Comparison of ENCODE assay signal across 6 worm cellular contexts in genomic region chrV:185694-186217, ce11.
A peak's percentile ranks its signal among the peaks of the same experiment; 100 is the strongest.
TF ChIP-seq lines count a peak whose summit lies in the region.

Gene arid-1 (plus strand): TSS chrV:186167.

TF ChIP-seq in whole organism, L1 larva, 84 proteins besides CTCF, POLR2A, EP300 and RAD21 (continued from another document and continues in another):
- TF ChIP-seq dpl-1 (GFP tag; optimal IDR thresholded peaks at IDR 0.05; lab: Kevin White, UChicago) = peak; percentile 56 to 77 (median 70)
- TF ChIP-seq elt-2 (tag; optimal IDR thresholded peaks at IDR 0.05; lab: Kevin White, UChicago) = no peak
- TF ChIP-seq nhr-71 (tag; optimal IDR thresholded peaks at IDR 0.05; lab: Kevin White, UChicago) = peak; percentile 64
- no peak for TF ChIP-seq unc-30 (tag; optimal IDR thresholded peaks at IDR 0.05; lab: Kevin White, UChicago)
- TF ChIP-seq egl-13 (tag; optimal IDR thresholded peaks at IDR 0.05; lab: Kevin White, UChicago) = no peak
- TF ChIP-seq mef-2 (tag; optimal IDR thresholded peaks at IDR 0.05; lab: Kevin White, UChicago) = no peak
- TF ChIP-seq elt-3 (tag; optimal IDR thresholded peaks at IDR 0.05; lab: Kevin White, UChicago) = peak in 1 of 6 experiments; percentile 32
- no peak for TF ChIP-seq ama-1 (optimal IDR thresholded peaks at IDR 0.05; lab: Kevin White, UChicago)
- peak; percentile 49 for TF ChIP-seq nhr-47 (tag; optimal IDR thresholded peaks at IDR 0.05; lab: Kevin White, UChicago)
- peak; percentile 27 for TF ChIP-seq mep-1 (tag; optimal IDR thresholded peaks at IDR 0.05; lab: Kevin White, UChicago)
- TF ChIP-seq irx-1 (tag; optimal IDR thresholded peaks at IDR 0.05; lab: Kevin White, UChicago) = peak; percentile 7
- TF ChIP-seq lin-39 (tag; optimal IDR thresholded peaks at IDR 0.05; lab: Kevin White, UChicago) = no peak
- TF ChIP-seq sptf-1 (tag; optimal IDR thresholded peaks at IDR 0.05; lab: Kevin White, UChicago) = no peak
- no peak for TF ChIP-seq unc-98 (GFP tag; IDR thresholded peaks at IDR 0.05; lab: Robert Waterston, UW)
- no peak for TF ChIP-seq blmp-1 (tag; optimal IDR thresholded peaks at IDR 0.05; lab: Kevin White, UChicago)
- peak; percentile 48 for TF ChIP-seq swsn-7 (tag; optimal IDR thresholded peaks at IDR 0.05; lab: Kevin White, UChicago)
- TF ChIP-seq hpl-2 (GFP tag; optimal IDR thresholded peaks at IDR 0.05; lab: Kevin White, UChicago) = no peak
- no peak for TF ChIP-seq nhr-84 (tag; optimal IDR thresholded peaks at IDR 0.05; lab: Kevin White, UChicago)
- no peak for TF ChIP-seq efl-3 (GFP tag; optimal IDR thresholded peaks at IDR 0.05; lab: Kevin White, UChicago)
- no peak for TF ChIP-seq ceh-88 (GFP tag; IDR thresholded peaks at IDR 0.05; lab: Robert Waterston, UW)
- no peak for TF ChIP-seq unc-62 (GFP tag; optimal IDR thresholded peaks at IDR 0.05; lab: Kevin White, UChicago)
- TF ChIP-seq sup-37 (GFP tag; optimal IDR thresholded peaks at IDR 0.05; lab: Kevin White, UChicago) = no peak
- TF ChIP-seq ceh-90 (tag; optimal IDR thresholded peaks at IDR 0.05; lab: Kevin White, UChicago) = no peak

TF ChIP-seq in whole organism, L2 larva, 48 proteins besides CTCF, POLR2A, EP300 and RAD21 (continued from another document and continues in another):
- no peak for TF ChIP-seq nhr-237 (tag; optimal IDR thresholded peaks at IDR 0.05; lab: Kevin White, UChicago)
- TF ChIP-seq snpc-4 (tag; optimal IDR thresholded peaks at IDR 0.05; lab: Kevin White, UChicago) = no peak
- TF ChIP-seq elt-3 (tag; optimal IDR thresholded peaks at IDR 0.05; lab: Kevin White, UChicago) = no peak
- peak in 1 of 2 experiments; percentile 11 for TF ChIP-seq mdl-1 (tag; optimal IDR thresholded peaks at IDR 0.05; lab: Kevin White, UChicago)
- no peak for TF ChIP-seq crh-2 (tag; optimal IDR thresholded peaks at IDR 0.05; lab: Kevin White, UChicago)
- TF ChIP-seq lin-11 (tag; optimal IDR thresholded peaks at IDR 0.05; lab: Kevin White, UChicago) = no peak
- TF ChIP-seq ztf-11 (tag; optimal IDR thresholded peaks at IDR 0.05; lab: Kevin White, UChicago) = no peak
- no peak for TF ChIP-seq unc-39 (tag; optimal IDR thresholded peaks at IDR 0.05; lab: Kevin White, UChicago)
- no peak for TF ChIP-seq ceh-16 (tag; optimal IDR thresholded peaks at IDR 0.05; lab: Kevin White, UChicago)
- TF ChIP-seq unc-62 (GFP tag; optimal IDR thresholded peaks at IDR 0.05; lab: Kevin White, UChicago) = no peak
- no peak for TF ChIP-seq sma-9 (GFP tag; optimal IDR thresholded peaks at IDR 0.05; lab: Kevin White, UChicago)
- no peak for TF ChIP-seq sma-9 (tag; optimal IDR thresholded peaks at IDR 0.05; lab: Kevin White, UChicago)
- TF ChIP-seq nhr-129 (tag; optimal IDR thresholded peaks at IDR 0.05; lab: Kevin White, UChicago) = peak; percentile 30
- TF ChIP-seq ama-1 (optimal IDR thresholded peaks at IDR 0.05; lab: Kevin White, UChicago) = no peak
- TF ChIP-seq skn-1 (tag; optimal IDR thresholded peaks at IDR 0.05; lab: Kevin White, UChicago) = no peak
- no peak for TF ChIP-seq fos-1 (tag; optimal IDR thresholded peaks at IDR 0.05; lab: Kevin White, UChicago)
- peak in 1 of 2 experiments; percentile 44 for TF ChIP-seq lsy-2 (tag; optimal IDR thresholded peaks at IDR 0.05; lab: Kevin White, UChicago)
- peak; percentile 64 for TF ChIP-seq unc-55 (GFP tag; optimal IDR thresholded peaks at IDR 0.05; lab: Kevin White, UChicago)
- TF ChIP-seq elt-1 (tag; optimal IDR thresholded peaks at IDR 0.05; lab: Kevin White, UChicago) = no peak
- TF ChIP-seq aly-2 (tag; optimal IDR thresholded peaks at IDR 0.05; lab: Kevin White, UChicago) = no peak
- TF ChIP-seq nhr-77 (tag; optimal IDR thresholded peaks at IDR 0.05; lab: Kevin White, UChicago) = no peak
- no peak for TF ChIP-seq nhr-10 (tag; optimal IDR thresholded peaks at IDR 0.05; lab: Kevin White, UChicago)
- TF ChIP-seq C34F6.9 (tag; optimal IDR thresholded peaks at IDR 0.05; lab: Kevin White, UChicago) = peak; percentile 75
- TF ChIP-seq nhr-23 (tag; optimal IDR thresholded peaks at IDR 0.05; lab: Kevin White, UChicago) = no peak

TF ChIP-seq in whole organism, L3 larva, 47 proteins besides CTCF, POLR2A, EP300 and RAD21 (continued from another document):
- no peak for TF ChIP-seq ceh-9 (tag; optimal IDR thresholded peaks at IDR 0.05; lab: Kevin White, UChicago)
- TF ChIP-seq snpc-4 (tag; optimal IDR thresholded peaks at IDR 0.05; lab: Kevin White, UChicago) = peak; percentile 7
- TF ChIP-seq pha-4 (tag; optimal IDR thresholded peaks at IDR 0.05; lab: Kevin White, UChicago) = peak; percentile 53
- no peak for TF ChIP-seq ztf-4 (tag; optimal IDR thresholded peaks at IDR 0.05; lab: Kevin White, UChicago)

TF ChIP-seq in whole organism, L4 larva, 104 proteins besides CTCF, POLR2A, EP300 and RAD21 (continued from another document):
- peak in 1 of 2 experiments; percentile 27 for TF ChIP-seq mdl-1 (tag; optimal IDR thresholded peaks at IDR 0.05; lab: Kevin White, UChicago)
- peak; percentile 26 for TF ChIP-seq hlh-11 (tag; optimal IDR thresholded peaks at IDR 0.05; lab: Kevin White, UChicago)
- no peak for TF ChIP-seq egl-43 (GFP tag; IDR thresholded peaks at IDR 0.05; lab: Robert Waterston, UW)
- TF ChIP-seq hlh-30 (tag; optimal IDR thresholded peaks at IDR 0.05; lab: Kevin White, UChicago; ENCODE audit: insufficient read depth) = peak; percentile 71
- no peak for TF ChIP-seq ceh-62 (tag; optimal IDR thresholded peaks at IDR 0.05; lab: Kevin White, UChicago)
- TF ChIP-seq lin-29 (GFP tag; IDR thresholded peaks at IDR 0.05; lab: Robert Waterston, UW) = no peak
- no peak for TF ChIP-seq ZK546.5 (tag; optimal IDR thresholded peaks at IDR 0.05; lab: Kevin White, UChicago)
- no peak for TF ChIP-seq zfp-2 (tag; optimal IDR thresholded peaks at IDR 0.05; lab: Kevin White, UChicago)
- TF ChIP-seq rbr-2 (tag; optimal IDR thresholded peaks at IDR 0.05; lab: Kevin White, UChicago) = peak; percentile 17
- peak; percentile 12; the same call in 1 of the 2 replicates for TF ChIP-seq dmd-6 (GFP tag; IDR thresholded peaks at IDR 0.05; lab: Robert Waterston, UW)
- peak in 1 of 2 experiments; percentile 53 for TF ChIP-seq lsy-2 (tag; optimal IDR thresholded peaks at IDR 0.05; lab: Kevin White, UChicago)
- peak; percentile 78 for TF ChIP-seq hmg-1.1 (GFP tag; IDR thresholded peaks at IDR 0.05; lab: Robert Waterston, UW)
- TF ChIP-seq dve-1 (tag; optimal IDR thresholded peaks at IDR 0.05; lab: Kevin White, UChicago; ENCODE audit: insufficient read depth) = peak; percentile 39
- no peak for TF ChIP-seq lin-1 (GFP tag; IDR thresholded peaks at IDR 0.05; lab: Robert Waterston, UW)
- TF ChIP-seq madf-5 (GFP tag; IDR thresholded peaks at IDR 0.05; lab: Robert Waterston, UW) = no peak
- TF ChIP-seq lin-38 (GFP tag; IDR thresholded peaks at IDR 0.05; lab: Robert Waterston, UW) = peak; percentile 55
- no peak for TF ChIP-seq F10B5.3 (tag; optimal IDR thresholded peaks at IDR 0.05; lab: Kevin White, UChicago)
- TF ChIP-seq mep-1 (tag; optimal IDR thresholded peaks at IDR 0.05; lab: Kevin White, UChicago) = peak; percentile 44
- TF ChIP-seq vab-7 (GFP tag; IDR thresholded peaks at IDR 0.05; lab: Robert Waterston, UW) = no peak
- no peak for TF ChIP-seq D1046.2 (GFP tag; IDR thresholded peaks at IDR 0.05; lab: Robert Waterston, UW)
- no peak for TF ChIP-seq tra-1 (GFP tag; IDR thresholded peaks at IDR 0.05; lab: Robert Waterston, UW)
- no peak for TF ChIP-seq ZK337.2 (GFP tag; IDR thresholded peaks at IDR 0.05; lab: Robert Waterston, UW)
- no peak for TF ChIP-seq T20F7.1 (GFP tag; optimal IDR thresholded peaks at IDR 0.05; lab: Kevin White, UChicago)
- TF ChIP-seq dpl-1 (GFP tag; optimal IDR thresholded peaks at IDR 0.05; lab: Kevin White, UChicago) = peak; percentile 65
- no peak for TF ChIP-seq nhr-77 (tag; optimal IDR thresholded peaks at IDR 0.05; lab: Kevin White, UChicago)

TF ChIP-seq in whole organism, late embryonic, 69 proteins besides CTCF, POLR2A, EP300 and RAD21 (continued from another document):
- TF ChIP-seq hlh-15 (tag; optimal IDR thresholded peaks at IDR 0.05; lab: Kevin White, UChicago) = no peak

TF ChIP-seq in whole organism, young adult, 124 proteins besides CTCF, POLR2A, EP300 and RAD21 (continued from another document and continues in another):
- TF ChIP-seq dox-1 (GFP tag; IDR thresholded peaks at IDR 0.05; lab: Robert Waterston, UW) (no peak; the same call in 1 of the 2 replicates), nhr-179 (tag; optimal IDR thresholded peaks at IDR 0.05; lab: Kevin White, UChicago) (no peak), ztf-3 (GFP tag; optimal IDR thresholded peaks at IDR 0.05; lab: Kevin White, UChicago) (no peak), lin-54 (GFP tag; optimal IDR thresholded peaks at IDR 0.05; lab: Kevin White, UChicago) (peak; percentile 71), Y79H2A.3 (GFP tag; conservative IDR thresholded peaks at IDR 0.05; lab: Robert Waterston, UW) (0 out of 2 replicates have a peak, but pooled peaks have one; percentile 38), snpc-1.3 (tag; optimal IDR thresholded peaks at IDR 0.05; lab: Kevin White, UChicago; ENCODE audit: insufficient read depth) (peak; percentile 23), bed-2 (GFP tag; IDR thresholded peaks at IDR 0.05; lab: Robert Waterston, UW) (no peak), T07F8.4 (tag; optimal IDR thresholded peaks at IDR 0.05; lab: Kevin White, UChicago) (no peak), nfyb-1 (GFP tag; IDR thresholded peaks at IDR 0.05; lab: Robert Waterston, UW) (0 out of 2 replicates have a peak, but pooled peaks have one; percentile 41), attf-6 (GFP tag; IDR thresholded peaks at IDR 0.05; lab: Robert Waterston, UW) (no peak), attf-3 (GFP tag; conservative IDR thresholded peaks at IDR 0.05; lab: Robert Waterston, UW) (0 out of 2 replicates have a peak, but pooled peaks have one; percentile 38), nfya-1 (tag; optimal IDR thresholded peaks at IDR 0.05; lab: Kevin White, UChicago; ENCODE audit: borderline replicate concordance, insufficient read depth) (no peak), lir-1 (GFP tag; conservative IDR thresholded peaks at IDR 0.05; lab: Robert Waterston, UW) (no peak), F57C9.4 (tag; optimal IDR thresholded peaks at IDR 0.05; lab: Kevin White, UChicago) (no peak), mcd-1 (GFP tag; IDR thresholded peaks at IDR 0.05; lab: Robert Waterston, UW) (peak; percentile 60), chd-7 (tag; optimal IDR thresholded peaks at IDR 0.05; lab: Kevin White, UChicago) (no peak), ztf-28 (GFP tag; IDR thresholded peaks at IDR 0.05; lab: Robert Waterston, UW) (no peak), K12H6.12 (tag; optimal IDR thresholded peaks at IDR 0.05; lab: Kevin White, UChicago) (no peak), gei-17 (GFP tag; optimal IDR thresholded peaks at IDR 0.05; lab: Kevin White, UChicago) (no peak), attf-5 (GFP tag; optimal IDR thresholded peaks at IDR 0.05; lab: Kevin White, UChicago) (peak; percentile 84), ekl-4 (GFP tag; IDR thresholded peaks at IDR 0.05; lab: Robert Waterston, UW) (no peak), let-526 (GFP tag; IDR thresholded peaks at IDR 0.05; lab: Robert Waterston, UW) (no peak), K11D2.4 (GFP tag; IDR thresholded peaks at IDR 0.05; lab: Robert Waterston, UW) (no peak), F55B11.4 (tag; optimal IDR thresholded peaks at IDR 0.05; lab: Kevin White, UChicago; ENCODE audit: borderline replicate concordance, insufficient read depth) (no peak), let-607 (tag; optimal IDR thresholded peaks at IDR 0.05; lab: Kevin White, UChicago) (no peak), F49E8.2 (tag; optimal IDR thresholded peaks at IDR 0.05; lab: Kevin White, UChicago; ENCODE audit: insufficient read depth) (peak; percentile 32), atf-7 (tag; optimal IDR thresholded peaks at IDR 0.05; lab: Kevin White, UChicago) (no peak), lin-40 (tag; optimal IDR thresholded peaks at IDR 0.05; lab: Kevin White, UChicago) (no peak), lsl-1 (GFP tag; optimal IDR thresholded peaks at IDR 0.05; lab: Kevin White, UChicago) (peak; percentile 53), F52B5.7 (tag; optimal IDR thresholded peaks at IDR 0.05; lab: Kevin White, UChicago) (no peak), Y95B8A.8 (GFP tag; IDR thresholded peaks at IDR 0.05; lab: Robert Waterston, UW) (0 out of 2 replicates have a peak, but pooled peaks have one; percentile 11), xnd-1 (tag; optimal IDR thresholded peaks at IDR 0.05; lab: Kevin White, UChicago) (peak; percentile 46), B0336.3 (GFP tag; IDR thresholded peaks at IDR 0.05; lab: Robert Waterston, UW) (no peak), B0035.1 (tag; optimal IDR thresholded peaks at IDR 0.05; lab: Kevin White, UChicago) (no peak), pbrm-1 (GFP tag; IDR thresholded peaks at IDR 0.05; lab: Robert Waterston, UW) (peak; percentile 29; the same call in 1 of the 2 replicates), nhr-27 (tag; optimal IDR thresholded peaks at IDR 0.05; lab: Kevin White, UChicago) (no peak), F37B4.10 (GFP tag; IDR thresholded peaks at IDR 0.05; lab: Robert Waterston, UW) (no peak), tlf-1 (GFP tag; optimal IDR thresholded peaks at IDR 0.05; lab: Kevin White, UChicago) (no peak), athp-1 (tag; optimal IDR thresholded peaks at IDR 0.05; lab: Kevin White, UChicago) (no peak), mes-4 (tag; optimal IDR thresholded peaks at IDR 0.05; lab: Kevin White, UChicago) (no peak), ama-1 (optimal IDR thresholded peaks at IDR 0.05; lab: Kevin White, UChicago) (no peak), ama-1 (GFP tag; optimal IDR thresholded peaks at IDR 0.05; lab: Kevin White, UChicago) (no peak), tbx-9 (tag; optimal IDR thresholded peaks at IDR 0.05; lab: Kevin White, UChicago; ENCODE audit: borderline replicate concordance) (no peak), sptf-2 (GFP tag; optimal IDR thresholded peaks at IDR 0.05; lab: Kevin White, UChicago) (no peak), nfya-2 (GFP tag; IDR thresholded peaks at IDR 0.05; lab: Robert Waterston, UW) (no peak), F22D6.2 (tag; optimal IDR thresholded peaks at IDR 0.05; lab: Kevin White, UChicago) (no peak), madf-6 (GFP tag; IDR thresholded peaks at IDR 0.05; lab: Robert Waterston, UW) (peak; percentile 83), rpc-1 (optimal IDR thresholded peaks at IDR 0.05; lab: Kevin White, UChicago) (no peak), rpc-1 (tag; optimal IDR thresholded peaks at IDR 0.05; lab: Kevin White, UChicago) (no peak), aptf-3 (GFP tag; IDR thresholded peaks at IDR 0.05; lab: Robert Waterston, UW) (no peak), ztf-25 (GFP tag; IDR thresholded peaks at IDR 0.05; lab: Robert Waterston, UW) (no peak), ccch-3 (GFP tag; optimal IDR thresholded peaks at IDR 0.05; lab: Kevin White, UChicago) (no peak), ceh-91 (GFP tag; IDR thresholded peaks at IDR 0.05; lab: Robert Waterston, UW) (peak; percentile 58; the same call in 1 of the 2 replicates), hlh-12 (tag; optimal IDR thresholded peaks at IDR 0.05; lab: Kevin White, UChicago) (no peak), repo-1 (tag; optimal IDR thresholded peaks at IDR 0.05; lab: Kevin White, UChicago) (no peak), ceh-58 (GFP tag; IDR thresholded peaks at IDR 0.05; lab: Robert Waterston, UW) (no peak), aptf-2 (GFP tag; conservative IDR thresholded peaks at IDR 0.05; lab: Robert Waterston, UW) (no peak), B0019.2 (GFP tag; conservative IDR thresholded peaks at IDR 0.05; lab: Robert Waterston, UW) (no peak), nhr-80 (tag; optimal IDR thresholded peaks at IDR 0.05; lab: Kevin White, UChicago) (no peak), ZK185.1 (tag; optimal IDR thresholded peaks at IDR 0.05; lab: Kevin White, UChicago; ENCODE audit: poor library complexity, severe bottlenecking) (no peak), hsf-1 (GFP tag; IDR thresholded peaks at IDR 0.05; lab: Robert Waterston, UW) (0 out of 2 replicates have a peak, but pooled peaks have one; percentile 9), D2030.7 (GFP tag; IDR thresholded peaks at IDR 0.05; lab: Robert Waterston, UW) (peak; percentile 84), efl-1 (GFP tag; optimal IDR thresholded peaks at IDR 0.05; lab: Kevin White, UChicago) (peak; percentile 87), ceh-79 (tag; optimal IDR thresholded peaks at IDR 0.05; lab: Kevin White, UChicago) (no peak), madf-8 (GFP tag; conservative IDR thresholded peaks at IDR 0.05; lab: Robert Waterston, UW) (peak; percentile 62), snpc-3.4 (tag; optimal IDR thresholded peaks at IDR 0.05; lab: Kevin White, UChicago) (peak; percentile 72)
